Fruit fly (Drosophila melanogaster): ENCODE data around the gene Men.
A peak's percentile ranks its signal among the peaks of the same experiment; 100 is the strongest.

Men gene

dm6 chr3R:12688116-12688515, 34.1 kb downstream of the Men start:
- TF ChIP-seq bab1 (GFP tag; optimal IDR thresholded peaks at IDR 0.05), result no peak
- TF ChIP-seq CG5204 (GFP tag; optimal IDR thresholded peaks at IDR 0.05), result no peak
- TF ChIP-seq CG14711 (tag; optimal IDR thresholded peaks at IDR 0.05), result peak; percentile 6
- peak; percentile 22 for TF ChIP-seq cic (GFP tag; optimal IDR thresholded peaks at IDR 0.05)
- peak; percentile 10 for TF ChIP-seq CG33017 (tag; optimal IDR thresholded peaks at IDR 0.05)
- no peak for TF ChIP-seq Mnt (GFP tag; optimal IDR thresholded peaks at IDR 0.05)
- no peak for TF ChIP-seq toe (GFP tag; optimal IDR thresholded peaks at IDR 0.05)
- no peak for TF ChIP-seq ovo (GFP tag; optimal IDR thresholded peaks at IDR 0.05)
- no peak for TF ChIP-seq Hr96 (GFP tag; optimal IDR thresholded peaks at IDR 0.05)
- no peak for TF ChIP-seq cnc (optimal IDR thresholded peaks at IDR 0.05)
- no peak for TF ChIP-seq tj (GFP tag; optimal IDR thresholded peaks at IDR 0.05)
- no peak for TF ChIP-seq kay (GFP tag; ENCODE audit: borderline replicate concordance)
- peak; percentile 17 for TF ChIP-seq pad (GFP tag; optimal IDR thresholded peaks at IDR 0.05)
- peak; percentile 44 for TF ChIP-seq CG7045 (GFP tag; optimal IDR thresholded peaks at IDR 0.05)
- no peak for TF ChIP-seq Clk (GFP tag; optimal IDR thresholded peaks at IDR 0.05)
- peak; percentile 54 for TF ChIP-seq CG12768 (GFP tag; optimal IDR thresholded peaks at IDR 0.05)
- TF ChIP-seq CG1620 (GFP tag; optimal IDR thresholded peaks at IDR 0.05), result no peak
- no peak for TF ChIP-seq CG11617 (GFP tag; optimal IDR thresholded peaks at IDR 0.05)
- TF ChIP-seq Crg-1 (GFP tag; optimal IDR thresholded peaks at IDR 0.05), result peak; percentile 5
- TF ChIP-seq CG7101 (tag; optimal IDR thresholded peaks at IDR 0.05), result peak; percentile 41

dm6 chr3R:12685290-12685689, 37.0 kb downstream of the Men start:
- TF ChIP-seq ovo (GFP tag; optimal IDR thresholded peaks at IDR 0.05) (no peak), Hr96 (GFP tag; optimal IDR thresholded peaks at IDR 0.05) (no peak), cnc (optimal IDR thresholded peaks at IDR 0.05) (no peak), CG5204 (GFP tag; optimal IDR thresholded peaks at IDR 0.05) (no peak), CG1620 (GFP tag; optimal IDR thresholded peaks at IDR 0.05) (no peak), pad (GFP tag; optimal IDR thresholded peaks at IDR 0.05) (no peak), Crg-1 (GFP tag; optimal IDR thresholded peaks at IDR 0.05) (no peak), CG7045 (GFP tag; optimal IDR thresholded peaks at IDR 0.05) (peak; percentile 20), toe (GFP tag; optimal IDR thresholded peaks at IDR 0.05) (no peak), CG7101 (tag; optimal IDR thresholded peaks at IDR 0.05) (peak; percentile 36), CG14711 (tag; optimal IDR thresholded peaks at IDR 0.05) (peak; percentile 15)

dm6 chr3R:12681275-12681674, 41.0 kb downstream of the Men start, which contains the start of gene Cyp313a4:
Cyp313a4 (minus strand) TSS chr3R:12681375.
- TF ChIP-seq CG1620 (GFP tag; optimal IDR thresholded peaks at IDR 0.05), result no peak
- TF ChIP-seq CG12768 (GFP tag; optimal IDR thresholded peaks at IDR 0.05), result no peak
- no peak for TF ChIP-seq CG7045 (GFP tag; optimal IDR thresholded peaks at IDR 0.05)
- TF ChIP-seq cic (GFP tag; optimal IDR thresholded peaks at IDR 0.05), result no peak
- no peak for TF ChIP-seq tj (GFP tag; optimal IDR thresholded peaks at IDR 0.05)

dm6 chr3R:12678850-12679249, 43.4 kb downstream of the Men start, which contains the start of gene mbo:
mbo (minus strand) TSS chr3R:12679052.
- no peak for TF ChIP-seq CG12768 (GFP tag; optimal IDR thresholded peaks at IDR 0.05)
- no peak for TF ChIP-seq Clk (GFP tag; optimal IDR thresholded peaks at IDR 0.05)
- TF ChIP-seq kay (GFP tag; ENCODE audit: borderline replicate concordance), result no peak
- no peak for TF ChIP-seq pad (GFP tag; optimal IDR thresholded peaks at IDR 0.05)
- TF ChIP-seq CG7101 (tag; optimal IDR thresholded peaks at IDR 0.05), result no peak
- TF ChIP-seq CG11617 (GFP tag; optimal IDR thresholded peaks at IDR 0.05), result no peak
- TF ChIP-seq cic (GFP tag; optimal IDR thresholded peaks at IDR 0.05), result no peak
- TF ChIP-seq CG33017 (tag; optimal IDR thresholded peaks at IDR 0.05), result no peak
- TF ChIP-seq ovo (GFP tag; optimal IDR thresholded peaks at IDR 0.05), result no peak
- TF ChIP-seq CG14711 (tag; optimal IDR thresholded peaks at IDR 0.05), result no peak
- TF ChIP-seq toe (GFP tag; optimal IDR thresholded peaks at IDR 0.05), result no peak
- no peak for TF ChIP-seq Hr96 (GFP tag; optimal IDR thresholded peaks at IDR 0.05)
- TF ChIP-seq CG7045 (GFP tag; optimal IDR thresholded peaks at IDR 0.05), result no peak
- no peak for TF ChIP-seq Mnt (GFP tag; optimal IDR thresholded peaks at IDR 0.05)
- TF ChIP-seq cnc (optimal IDR thresholded peaks at IDR 0.05), result no peak
- TF ChIP-seq CG1620 (GFP tag; optimal IDR thresholded peaks at IDR 0.05), result no peak
- TF ChIP-seq CG5204 (GFP tag; optimal IDR thresholded peaks at IDR 0.05), result no peak
- no peak for TF ChIP-seq tj (GFP tag; optimal IDR thresholded peaks at IDR 0.05)
- TF ChIP-seq Crg-1 (GFP tag; optimal IDR thresholded peaks at IDR 0.05), result no peak

dm6 chr3R:12676160-12676559, 46.1 kb downstream of the Men start, which contains the start of gene CG43630:
CG43630 (minus strand) TSS chr3R:12676260.
- TF ChIP-seq CG33017 (tag; optimal IDR thresholded peaks at IDR 0.05) (peak; percentile 46), CG14711 (tag; optimal IDR thresholded peaks at IDR 0.05) (peak; percentile 6), cnc (optimal IDR thresholded peaks at IDR 0.05) (no peak), CG12768 (GFP tag; optimal IDR thresholded peaks at IDR 0.05) (peak; percentile 64), CG11617 (GFP tag; optimal IDR thresholded peaks at IDR 0.05) (no peak), CG7045 (GFP tag; optimal IDR thresholded peaks at IDR 0.05) (no peak), pad (GFP tag; optimal IDR thresholded peaks at IDR 0.05) (no peak), Clk (GFP tag; optimal IDR thresholded peaks at IDR 0.05) (no peak)

DNA sequence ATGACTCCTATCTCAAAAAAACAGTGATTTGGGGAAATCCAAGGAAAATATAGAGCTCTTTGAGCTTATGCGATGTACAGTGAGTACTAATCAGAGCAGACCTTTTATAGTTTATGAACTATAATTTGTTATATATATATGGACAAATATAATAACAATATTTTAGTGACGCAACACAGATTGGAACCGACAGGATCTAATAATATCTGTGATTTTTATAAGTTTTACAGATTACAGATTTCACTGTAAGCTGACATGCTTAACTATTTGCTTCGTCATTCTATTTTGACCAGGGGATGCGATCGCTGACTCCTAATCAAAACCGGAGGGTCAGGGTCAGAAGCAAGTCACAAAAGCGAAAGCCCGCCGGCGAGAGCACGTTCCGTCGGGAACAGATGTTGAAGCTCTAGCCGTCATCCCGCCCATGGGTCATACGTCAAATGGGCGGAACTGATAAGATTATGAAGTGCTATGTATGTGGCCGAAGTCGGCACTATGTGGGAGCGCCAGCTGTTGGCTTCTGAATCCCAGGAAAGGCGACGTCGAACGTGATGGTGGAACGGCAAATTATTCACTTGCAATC, 48.1 kb downstream of the Men start, which contains the start of gene Gnmt:
TSS of gene Gnmt (plus strand) at position 568 of the 583 bp plus-strand sequence.
- TF ChIP-seq CG14711 (tag; optimal IDR thresholded peaks at IDR 0.05) (peak; percentile 49), Mnt (GFP tag; optimal IDR thresholded peaks at IDR 0.05) (peak; percentile 17), cic (GFP tag; optimal IDR thresholded peaks at IDR 0.05) (peak; percentile 56), toe (GFP tag; optimal IDR thresholded peaks at IDR 0.05) (no peak), CG12768 (GFP tag; optimal IDR thresholded peaks at IDR 0.05) (peak; percentile 5), cnc (optimal IDR thresholded peaks at IDR 0.05) (peak in 1 of 2 experiments; percentile 75), CG11617 (GFP tag; optimal IDR thresholded peaks at IDR 0.05) (no peak), CG33017 (tag; optimal IDR thresholded peaks at IDR 0.05) (peak; percentile 80), CG7101 (tag; optimal IDR thresholded peaks at IDR 0.05) (peak; percentile 61), pad (GFP tag; optimal IDR thresholded peaks at IDR 0.05) (no peak)
